Worm (Caenorhabditis elegans) whole organism, young adult: ENCODE data around the gene str-207.

ENCODE experiments used
- C17E4.6 ChIP-seq: fragments of 200-800 bp; sonication (Bioruptor generic); IDR thresholded peaks from 2 replicates; pipeline ENCODE4 v1.3.6; 2022; ENCODE audit warnings: missing genetic modification reagents, missing genetic modification characterization, missing compliant biosample characterization
- F10E7.11 ChIP-seq: sonication (generic microtip); optimal IDR thresholded peaks from 2 replicates; lab custom pipeline; 2017; ENCODE audit warnings: mild to moderate bottlenecking, missing genetic modification characterization, moderate library complexity, missing compliant biosample characterization
- F22D6.2 ChIP-seq: sonication (generic microtip); optimal IDR thresholded peaks from 2 replicates; lab custom pipeline; 2016; ENCODE audit warnings: mild to moderate bottlenecking, missing genetic modification characterization, missing compliant biosample characterization
- F49E8.2 ChIP-seq: sonication (generic microtip); optimal IDR thresholded peaks from 3 replicates; lab custom pipeline; 2017; ENCODE audit warnings: missing genetic modification characterization, mild to moderate bottlenecking, missing compliant biosample characterization, antibody characterized with exemption, moderate library complexity; ENCODE audit not compliant: insufficient read depth
- F55B11.4 ChIP-seq: sonication (generic microtip); optimal IDR thresholded peaks from 2 replicates; lab custom pipeline; 2016; ENCODE audit warnings: missing compliant biosample characterization, missing genetic modification characterization, borderline replicate concordance; ENCODE audit not compliant: insufficient read depth
- K11D2.4 ChIP-seq: fragments of 200-800 bp; sonication (Bioruptor generic); IDR thresholded peaks from 2 replicates; pipeline ENCODE4 v1.3.6; 2022; ENCODE audit warnings: missing genetic modification reagents, missing genetic modification characterization, missing compliant biosample characterization
- K12H6.12 ChIP-seq: fragments of 200-800 bp; sonication (Bioruptor generic); optimal IDR thresholded peaks from 2 replicates; lab custom pipeline; 2018; ENCODE audit warnings: mild to moderate bottlenecking, missing genetic modification characterization, missing compliant biosample characterization
- Y53G8AR.9 ChIP-seq: fragments of 200-800 bp; sonication (Bioruptor generic); conservative IDR thresholded peaks from 2 replicates; pipeline ENCODE4 v1.3.6; 2022; ENCODE audit warnings: missing genetic modification reagents, missing genetic modification characterization, missing compliant biosample characterization
- akir-1 ChIP-seq: fragments of 200-800 bp; sonication (Bioruptor generic); optimal IDR thresholded peaks from 2 replicates; lab custom pipeline; 2018; ENCODE audit warnings: mild to moderate bottlenecking, missing genetic modification characterization, moderate library complexity, missing compliant biosample characterization
- atf-7 ChIP-seq: sonication (generic microtip); optimal IDR thresholded peaks from 2 replicates; lab custom pipeline; 2017; ENCODE audit warnings: mild to moderate bottlenecking, missing genetic modification characterization, missing compliant biosample characterization
- attf-3 ChIP-seq: fragments of 200-800 bp; sonication (Bioruptor generic); conservative IDR thresholded peaks from 2 replicates; pipeline ENCODE4 v1.3.6; 2022; ENCODE audit warnings: missing genetic modification reagents, missing genetic modification characterization, missing compliant biosample characterization
- bed-2 ChIP-seq: fragments of 200-800 bp; sonication (Bioruptor generic); IDR thresholded peaks from 2 replicates; pipeline ENCODE4 v1.3.6; 2022; ENCODE audit warnings: missing genetic modification reagents, missing genetic modification characterization, missing compliant biosample characterization
- ccch-3 ChIP-seq: fragments of 200-800 bp; sonication (Bioruptor generic); optimal IDR thresholded peaks from 2 replicates; lab custom pipeline; 2018; ENCODE audit warnings: mild to moderate bottlenecking, missing genetic modification characterization, missing compliant biosample characterization
- cebp-2 ChIP-seq: fragments of 200-800 bp; sonication (Bioruptor generic); IDR thresholded peaks from 2 replicates; pipeline ENCODE4 v1.3.6; 2022; ENCODE audit warnings: missing genetic modification characterization, missing compliant biosample characterization
- efl-1 ChIP-seq: fragments of 150-350 bp; optimal IDR thresholded peaks from 2 replicates; lab custom pipeline; 2014; ENCODE audit warnings: missing biosample characterization, missing genetic modification reagents, missing genetic modification characterization
- egl-18 ChIP-seq: fragments of 200-800 bp; sonication (Bioruptor generic); IDR thresholded peaks from 2 replicates; pipeline ENCODE4 v1.3.6; 2022; ENCODE audit warnings: missing genetic modification reagents, missing genetic modification characterization, missing compliant biosample characterization
- hmg-1.2 ChIP-seq: fragments of 200-800 bp; sonication (Bioruptor generic); IDR thresholded peaks from 2 replicates; pipeline ENCODE4 v1.3.6; 2022; ENCODE audit warnings: missing genetic modification reagents, missing genetic modification characterization, missing compliant biosample characterization
- hrde-1 ChIP-seq: sonication (generic microtip); optimal IDR thresholded peaks from 2 replicates; lab custom pipeline; 2016; ENCODE audit warnings: missing genetic modification characterization, mild to moderate bottlenecking, missing compliant biosample characterization, moderate library complexity, missing genotype, missing genetic modification reagents, borderline replicate concordance
- lin-54 ChIP-seq: fragments of 200-800 bp; sonication (Bioruptor generic); optimal IDR thresholded peaks from 2 replicates; lab custom pipeline; 2018; ENCODE audit warnings: mild to moderate bottlenecking, missing genetic modification characterization, missing compliant biosample characterization
- lsl-1 ChIP-seq: fragments of 200-800 bp; sonication (Bioruptor generic); optimal IDR thresholded peaks from 2 replicates; lab custom pipeline; 2018; ENCODE audit warnings: mild to moderate bottlenecking, missing genetic modification characterization, moderate library complexity, missing compliant biosample characterization
- madf-10 ChIP-seq: sonication (generic microtip); optimal IDR thresholded peaks from 2 replicates; lab custom pipeline; 2016; ENCODE audit warnings: mild to moderate bottlenecking, missing genetic modification characterization, missing compliant biosample characterization
- mcd-1 ChIP-seq: fragments of 200-800 bp; sonication (Bioruptor generic); IDR thresholded peaks from 2 replicates; pipeline ENCODE4 v1.3.6; 2022; ENCODE audit warnings: missing genetic modification reagents, missing genetic modification characterization, missing compliant biosample characterization
- mel-28 ChIP-seq: sonication (generic microtip); optimal IDR thresholded peaks from 2 replicates; lab custom pipeline; 2016; ENCODE audit warnings: borderline replicate concordance, mild to moderate bottlenecking, missing genetic modification characterization, missing compliant biosample characterization
- nfya-2 ChIP-seq: fragments of 200-800 bp; sonication (Bioruptor generic); IDR thresholded peaks from 2 replicates; pipeline ENCODE4 v1.3.6; 2022; ENCODE audit warnings: missing genetic modification reagents, missing genetic modification characterization, missing compliant biosample characterization
- nhr-179 ChIP-seq: sonication (generic microtip); optimal IDR thresholded peaks from 2 replicates; lab custom pipeline; 2016; ENCODE audit warnings: mild to moderate bottlenecking, missing genetic modification characterization, missing compliant biosample characterization
- nhr-80 ChIP-seq: sonication (generic microtip); optimal IDR thresholded peaks from 2 replicates; lab custom pipeline; 2016; ENCODE audit warnings: missing genetic modification characterization, missing compliant biosample characterization
- pbrm-1 ChIP-seq: fragments of 200-800 bp; sonication (Bioruptor generic); IDR thresholded peaks from 2 replicates; pipeline ENCODE4 v1.3.6; 2022; ENCODE audit warnings: missing genetic modification reagents, missing genetic modification characterization, missing compliant biosample characterization
- rec-8 ChIP-seq, 2 experiments: sonication (generic microtip); optimal IDR thresholded peaks; 2 replicates each; lab custom pipeline; 2016; ENCODE audit warnings: mild to moderate bottlenecking in 2 of 2, missing genetic modification characterization in 2 of 2, missing genetic modification reagents in 2 of 2, missing genotype in 2 of 2, missing biosample characterization in 1 of 2, missing compliant biosample characterization in 1 of 2, moderate library complexity in 1 of 2
- snpc-1.1 ChIP-seq: sonication (generic microtip); optimal IDR thresholded peaks from 2 replicates; lab custom pipeline; 2017; ENCODE audit warnings: missing genetic modification characterization, mild to moderate bottlenecking, missing compliant biosample characterization, antibody characterized with exemption, moderate library complexity, missing genotype, missing genetic modification reagents; ENCODE audit not compliant: insufficient read depth
- snpc-1.3 ChIP-seq: sonication (generic microtip); optimal IDR thresholded peaks from 2 replicates; lab custom pipeline; 2017; ENCODE audit warnings: missing genetic modification characterization, mild to moderate bottlenecking, missing compliant biosample characterization, antibody characterized with exemption, moderate library complexity, missing genotype, missing genetic modification reagents; ENCODE audit not compliant: insufficient read depth
- somi-1 ChIP-seq: fragments of 200-800 bp; sonication (Bioruptor generic); optimal IDR thresholded peaks from 2 replicates; lab custom pipeline; 2018; ENCODE audit warnings: mild to moderate bottlenecking, missing genetic modification characterization, missing compliant biosample characterization
- sptf-2 ChIP-seq: fragments of 200-800 bp; sonication (Bioruptor generic); optimal IDR thresholded peaks from 2 replicates; lab custom pipeline; 2018; ENCODE audit warnings: mild to moderate bottlenecking, missing genetic modification characterization, missing compliant biosample characterization
- tbp1 ChIP-seq: fragments of 200-800 bp; sonication (Bioruptor generic); optimal IDR thresholded peaks from 2 replicates; lab custom pipeline; 2018; ENCODE audit warnings: mild to moderate bottlenecking, missing genetic modification characterization, missing compliant biosample characterization
- tbx-9 ChIP-seq: sonication (generic microtip); optimal IDR thresholded peaks from 2 replicates; lab custom pipeline; 2016; ENCODE audit warnings: borderline replicate concordance, missing genetic modification characterization, inconsistent platforms, missing compliant biosample characterization
- unc-130 ChIP-seq: sonication (generic microtip); optimal IDR thresholded peaks from 2 replicates; lab custom pipeline; 2016; ENCODE audit warnings: missing genetic modification reagents, missing genetic modification characterization, missing compliant biosample characterization
- xnd-1 ChIP-seq: sonication (generic microtip); optimal IDR thresholded peaks from 2 replicates; lab custom pipeline; 2016; ENCODE audit warnings: missing genotype, missing genetic modification reagents, missing genetic modification characterization, missing compliant biosample characterization
- zim-3 ChIP-seq: sonication (generic microtip); optimal IDR thresholded peaks from 2 replicates; lab custom pipeline; 2017; ENCODE audit warnings: mild to moderate bottlenecking, missing genetic modification characterization, moderate library complexity, missing compliant biosample characterization
- ztf-3 ChIP-seq: fragments of 200-800 bp; sonication (Bioruptor generic); optimal IDR thresholded peaks from 2 replicates; lab custom pipeline; 2018; ENCODE audit warnings: mild to moderate bottlenecking, missing genetic modification characterization, missing compliant biosample characterization
- ztf-6 ChIP-seq: fragments of 200-800 bp; sonication (Bioruptor generic); IDR thresholded peaks from 2 replicates; pipeline ENCODE4 v1.3.6; 2022; ENCODE audit warnings: missing genetic modification reagents, missing genetic modification characterization, missing compliant biosample characterization

str-207 gene

ce11 chrV:4937337-4937736 is 14.2 kb upstream of the str-207 start:
- no peak for TF ChIP-seq mcd-1
- TF ChIP-seq snpc-1.1 (tag; lab: Kevin White, UChicago), result no peak
- TF ChIP-seq K12H6.12, result no peak
- TF ChIP-seq ccch-3 (GFP tag; lab: Kevin White, UChicago), result no peak
- no peak for TF ChIP-seq lsl-1 (GFP tag; lab: Kevin White, UChicago)
- no peak for TF ChIP-seq mel-28
- TF ChIP-seq F55B11.4 (tag; lab: Kevin White, UChicago), result no peak
- no peak for TF ChIP-seq pbrm-1 (GFP tag; lab: Robert Waterston, UW)
- no peak for TF ChIP-seq efl-1
- no peak for TF ChIP-seq atf-7 (tag; lab: Kevin White, UChicago)
- TF ChIP-seq zim-3 (tag; lab: Kevin White, UChicago), result no peak
- TF ChIP-seq snpc-1.3 (tag; lab: Kevin White, UChicago), result no peak
- TF ChIP-seq, all 124 proteins: peak for 0

ce11 chrV:4944219-4944618 is 7.3 kb upstream of the str-207 start, which contains the start of gene str-211:
str-211 (minus strand) TSS chrV:4944319.
- no peak for TF ChIP-seq hrde-1 (tag; lab: Kevin White, UChicago)
- TF ChIP-seq ztf-3 (GFP tag; lab: Kevin White, UChicago), result no peak
- TF ChIP-seq cebp-2 (GFP tag; lab: Robert Waterston, UW), result no peak
- TF ChIP-seq snpc-1.1 (tag; lab: Kevin White, UChicago), result no peak
- no peak for TF ChIP-seq tbp1
- TF ChIP-seq ztf-6 (GFP tag; lab: Robert Waterston, UW), result no peak
- TF ChIP-seq nhr-179 (tag; lab: Kevin White, UChicago), result no peak
- TF ChIP-seq mcd-1, result no peak
- TF ChIP-seq egl-18, result no peak
- no peak for TF ChIP-seq bed-2 (GFP tag; lab: Robert Waterston, UW)
- no peak for TF ChIP-seq unc-130 (GFP tag; lab: Kevin White, UChicago)
- no peak for TF ChIP-seq K11D2.4
- TF ChIP-seq C17E4.6, result no peak
- no peak for TF ChIP-seq F10E7.11

- TF ChIP-seq F22D6.2 (tag; lab: Kevin White, UChicago), result no peak
- no peak for TF ChIP-seq nhr-80
- TF ChIP-seq ccch-3 (GFP tag; lab: Kevin White, UChicago), result no peak
- TF ChIP-seq hmg-1.2 (GFP tag; lab: Robert Waterston, UW), result no peak
- TF ChIP-seq snpc-1.1 (tag; lab: Kevin White, UChicago), result no peak
- TF ChIP-seq tbx-9 (tag; lab: Kevin White, UChicago), result no peak
- TF ChIP-seq snpc-1.3 (tag; lab: Kevin White, UChicago), result no peak
- TF ChIP-seq bed-2 (GFP tag; lab: Robert Waterston, UW), result no peak
- TF ChIP-seq F49E8.2 (tag; lab: Kevin White, UChicago), result no peak
- no peak for TF ChIP-seq xnd-1 (tag; lab: Kevin White, UChicago)
- no peak for TF ChIP-seq lsl-1 (GFP tag; lab: Kevin White, UChicago)
Measured at ce11 chrV:4948635-4949034, 2.9 kb upstream of the str-207 start, which contains the start of gene str-209. str-209 (plus strand) TSS chrV:4948935.

- no peak for TF ChIP-seq F55B11.4 (tag; lab: Kevin White, UChicago)
- no peak for TF ChIP-seq sptf-2 (GFP tag; lab: Kevin White, UChicago)
- TF ChIP-seq nhr-179 (tag; lab: Kevin White, UChicago), result no peak
- TF ChIP-seq madf-10, result no peak
- no peak for TF ChIP-seq nfya-2
- TF ChIP-seq Y53G8AR.9 (GFP tag; lab: Robert Waterston, UW), result no peak
- no peak for TF ChIP-seq akir-1 (GFP tag; lab: Kevin White, UChicago)
- no peak for TF ChIP-seq lin-54 (GFP tag; lab: Kevin White, UChicago)
- no peak for TF ChIP-seq ztf-6 (GFP tag; lab: Robert Waterston, UW)
- no peak for TF ChIP-seq somi-1
- no peak for TF ChIP-seq rec-8 (tag; optimal IDR thresholded peaks at IDR 0.05; lab: Kevin White, UChicago)
- no peak for TF ChIP-seq attf-3 (GFP tag; lab: Robert Waterston, UW)
Measured at ce11 chrV:4956529-4956928, 5.0 kb downstream of the str-207 start, which contains the start of gene str-208. str-208 (plus strand) TSS chrV:4956829.
